Worm (Caenorhabditis elegans) whole organism, late embryonic: ENCODE measurements around the gene col-72.

ENCODE experiments used
- fkh-10 ChIP-seq: fragments of 150-350 bp; optimal IDR thresholded peaks from 2 replicates; lab custom pipeline; 2014; ENCODE audit warnings: missing biosample characterization, missing genetic modification reagents, missing genetic modification characterization
- nhr-11 ChIP-seq: fragments of 150-350 bp; optimal IDR thresholded peaks from 2 replicates; lab custom pipeline; 2014; ENCODE audit warnings: missing biosample characterization, missing genetic modification characterization
- pha-4 ChIP-seq: fragments of 150-350 bp; optimal IDR thresholded peaks from 2 replicates; lab custom pipeline; 2018; ENCODE audit warnings: missing biosample characterization, missing genetic modification reagents, missing genetic modification characterization
- rnt-1 ChIP-seq: sonication (generic microtip); optimal IDR thresholded peaks from 2 replicates; lab custom pipeline; 2016; ENCODE audit warnings: missing genetic modification characterization, missing compliant biosample characterization

DNA sequence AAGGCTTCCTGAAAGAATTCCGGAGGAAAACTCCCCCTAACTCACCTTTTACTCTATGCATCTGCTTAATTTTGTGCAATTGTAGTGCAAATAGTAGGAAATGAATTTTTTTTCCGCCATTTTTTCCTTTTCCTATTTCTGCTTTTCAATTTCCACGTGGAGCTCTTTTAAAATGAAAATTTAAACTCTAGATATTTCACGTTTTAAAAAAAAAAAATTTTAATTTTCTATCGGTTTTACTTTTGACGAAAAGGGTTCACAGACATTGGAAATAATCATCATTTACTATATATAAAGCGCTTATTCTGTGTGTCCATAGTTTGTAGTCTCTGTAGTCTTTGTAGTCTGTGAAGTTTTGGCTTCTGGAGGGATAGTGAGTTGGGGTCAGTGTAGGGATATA lies 42.4 kb downstream of the col-72 start, which contains the start of gene Y49F6B.8:
- TF ChIP-seq pha-4 (no peak), rnt-1 (tag; lab: Kevin White, UChicago) (no peak), nhr-11 (no peak), fkh-10 (GFP tag; lab: Kevin White, UChicago) (no peak)
